Worm (Caenorhabditis elegans) whole organism, L2 larva: Measurements from ENCODE around the gene srv-14.

Experiments used
- R02D3.7 ChIP-seq: fragments of 150-350 bp; optimal IDR thresholded peaks from 2 replicates; lab custom pipeline; 2014; ENCODE audit warnings: missing biosample characterization, missing genetic modification characterization
- fos-1 ChIP-seq: fragments of 150-350 bp; optimal IDR thresholded peaks from 2 replicates; lab custom pipeline; 2014; ENCODE audit warnings: missing biosample characterization, missing genetic modification characterization
- lin-11 ChIP-seq: fragments of 150-350 bp; sonication (generic microtip); optimal IDR thresholded peaks from 2 replicates; lab custom pipeline; 2014; ENCODE audit warnings: missing biosample characterization, missing genetic modification characterization, inconsistent platforms, mixed read lengths
- nhr-77 ChIP-seq: fragments of 150-350 bp; optimal IDR thresholded peaks from 2 replicates; lab custom pipeline; 2014; ENCODE audit warnings: missing biosample characterization, missing genetic modification characterization
- unc-39 ChIP-seq: fragments of 150-350 bp; optimal IDR thresholded peaks from 2 replicates; lab custom pipeline; 2014; ENCODE audit warnings: missing biosample characterization, missing genetic modification characterization
- zag-1 ChIP-seq: fragments of 150-350 bp; optimal IDR thresholded peaks from 2 replicates; lab custom pipeline; 2014; ENCODE audit warnings: missing biosample characterization, missing genetic modification characterization

DNA sequence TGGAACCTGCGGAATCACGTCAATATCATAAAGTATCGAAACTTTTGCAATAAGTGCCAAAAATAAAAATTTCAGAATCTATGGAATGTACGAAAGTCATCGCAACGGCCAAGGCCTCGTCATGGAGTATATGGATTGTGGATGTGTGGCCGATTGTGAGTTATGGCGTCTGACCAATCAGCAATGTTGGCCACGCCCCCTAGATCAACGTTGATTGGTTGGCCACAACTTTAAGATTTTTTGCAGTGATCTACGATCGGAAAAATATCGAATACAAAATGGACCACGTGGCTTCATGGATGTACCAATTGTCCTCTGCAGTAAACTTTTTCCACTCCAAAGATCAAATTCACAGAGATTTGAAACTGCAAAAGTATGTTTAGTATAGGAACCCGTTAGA, 43.4 kb downstream of the srv-14 start:
- TF ChIP-seq lin-11 (tag; lab: Kevin White, UChicago) = no peak
- TF ChIP-seq unc-39 = no peak
- no peak for TF ChIP-seq fos-1 (tag; lab: Kevin White, UChicago)
- TF ChIP-seq nhr-77 (tag; lab: Kevin White, UChicago) = no peak
- TF ChIP-seq R02D3.7 = no peak
- TF ChIP-seq zag-1 (tag; lab: Kevin White, UChicago) = no peak
